Worm (Caenorhabditis elegans) whole organism, L3 larva: ENCODE results near the gene pqn-27.

Experiments used
- R02D3.7 ChIP-seq: fragments of 150-350 bp; optimal IDR thresholded peaks from 2 replicates; lab custom pipeline; 2014; ENCODE audit warnings: missing biosample characterization, missing genetic modification characterization
- ZK546.5 ChIP-seq: sonication (generic microtip); optimal IDR thresholded peaks from 2 replicates; lab custom pipeline; 2017; ENCODE audit warnings: missing biosample characterization, missing genetic modification characterization
- aly-2 ChIP-seq: fragments of 150-350 bp; optimal IDR thresholded peaks from 2 replicates; lab custom pipeline; 2014; ENCODE audit warnings: missing biosample characterization, missing genetic modification characterization
- ama-1 ChIP-seq: fragments of 150-350 bp; optimal IDR thresholded peaks from 2 replicates; lab custom pipeline; 2018
- ceh-16 ChIP-seq: sonication (generic microtip); optimal IDR thresholded peaks from 2 replicates; lab custom pipeline; 2017; ENCODE audit warnings: missing biosample characterization, missing genetic modification characterization
- ceh-28 ChIP-seq: fragments of 150-350 bp; optimal IDR thresholded peaks from 2 replicates; lab custom pipeline; 2014; ENCODE audit warnings: missing biosample characterization, missing genetic modification reagents, missing genetic modification characterization
- ceh-82 ChIP-seq: fragments of 150-350 bp; optimal IDR thresholded peaks from 2 replicates; lab custom pipeline; 2014; ENCODE audit warnings: missing biosample characterization, missing genetic modification characterization
- ceh-9 ChIP-seq: sonication (generic microtip); optimal IDR thresholded peaks from 2 replicates; lab custom pipeline; 2018; ENCODE audit warnings: missing biosample characterization, missing genetic modification characterization
- daf-12 ChIP-seq: fragments of 150-350 bp; optimal IDR thresholded peaks from 2 replicates; lab custom pipeline; 2014; ENCODE audit warnings: missing biosample characterization, missing genetic modification reagents, missing genetic modification characterization
- egl-27 ChIP-seq: sonication (generic microtip); optimal IDR thresholded peaks from 4 replicates; lab custom pipeline; 2017; ENCODE audit warnings: missing biosample characterization, missing genetic modification reagents, missing genetic modification characterization
- egl-5 ChIP-seq: fragments of 150-350 bp; optimal IDR thresholded peaks from 2 replicates; lab custom pipeline; 2017; ENCODE audit warnings: missing biosample characterization, missing genetic modification reagents, missing genetic modification characterization, inconsistent platforms
- elt-1 ChIP-seq: fragments of 150-350 bp; optimal IDR thresholded peaks from 2 replicates; lab custom pipeline; 2014; ENCODE audit warnings: missing biosample characterization, missing genetic modification characterization
- elt-2 ChIP-seq: sonication (generic microtip); optimal IDR thresholded peaks from 2 replicates; lab custom pipeline; 2016; ENCODE audit warnings: missing genetic modification reagents, mild to moderate bottlenecking, missing genetic modification characterization, missing compliant biosample characterization
- elt-3 ChIP-seq, 3 experiments: fragments of 150-350 bp in 1 of 3; sonication (generic microtip) in 2 of 3; optimal IDR thresholded peaks; 2 replicates in 2 of 3; 4 replicates in 1 of 3; lab custom pipeline; 2014 to 2017; ENCODE audit warnings: missing biosample characterization in 3 of 3, missing genetic modification characterization in 3 of 3
- eor-1 ChIP-seq, 2 experiments: fragments of 150-350 bp; optimal IDR thresholded peaks; 2 replicates each; lab custom pipeline; 2014 to 2018; ENCODE audit warnings: missing biosample characterization in 2 of 2, missing genetic modification characterization in 2 of 2
- fkh-10 ChIP-seq: sonication (generic microtip); optimal IDR thresholded peaks from 2 replicates; lab custom pipeline; 2017; ENCODE audit warnings: missing biosample characterization, missing genetic modification reagents, missing genetic modification characterization
- fkh-2 ChIP-seq: fragments of 150-350 bp; optimal IDR thresholded peaks from 2 replicates; lab custom pipeline; 2014; ENCODE audit warnings: missing biosample characterization, missing genetic modification reagents, missing genetic modification characterization
- fos-1 ChIP-seq: fragments of 150-350 bp; optimal IDR thresholded peaks from 2 replicates; lab custom pipeline; 2014; ENCODE audit warnings: missing biosample characterization, missing genetic modification characterization
- hmg-11 ChIP-seq: sonication (generic microtip); optimal IDR thresholded peaks from 2 replicates; lab custom pipeline; 2016; ENCODE audit warnings: missing genetic modification characterization, missing compliant biosample characterization
- jun-1 ChIP-seq: fragments of 150-350 bp; optimal IDR thresholded peaks from 2 replicates; lab custom pipeline; 2014; ENCODE audit warnings: missing biosample characterization, missing genetic modification reagents, missing genetic modification characterization
- lin-15B ChIP-seq: fragments of 150-350 bp; optimal IDR thresholded peaks from 2 replicates; lab custom pipeline; 2014; ENCODE audit warnings: missing biosample characterization, missing genetic modification characterization
- lin-39 ChIP-seq: fragments of 150-350 bp; optimal IDR thresholded peaks from 2 replicates; lab custom pipeline; 2018; ENCODE audit warnings: missing biosample characterization, missing genetic modification reagents, missing genetic modification characterization
- lsy-12 ChIP-seq: sonication (generic microtip); optimal IDR thresholded peaks from 2 replicates; lab custom pipeline; 2016; ENCODE audit warnings: mild to moderate bottlenecking, missing genetic modification characterization, missing compliant biosample characterization
- mdl-1 ChIP-seq: fragments of 150-350 bp; optimal IDR thresholded peaks from 2 replicates; lab custom pipeline; 2014; ENCODE audit warnings: missing biosample characterization, missing genetic modification characterization
- mml-1 ChIP-seq: fragments of 150-350 bp; sonication (generic microtip); optimal IDR thresholded peaks from 3 replicates; lab custom pipeline; 2014; ENCODE audit warnings: missing biosample characterization, missing genetic modification characterization
- nfya-1 ChIP-seq: sonication (generic microtip); optimal IDR thresholded peaks from 2 replicates; lab custom pipeline; 2017; ENCODE audit warnings: missing genetic modification characterization, mild to moderate bottlenecking, missing compliant biosample characterization, antibody characterized with exemption, moderate library complexity; ENCODE audit not compliant: insufficient read depth
- nhr-11 ChIP-seq: fragments of 150-350 bp; optimal IDR thresholded peaks from 2 replicates; lab custom pipeline; 2014; ENCODE audit warnings: missing biosample characterization, missing genetic modification characterization
- nhr-12 ChIP-seq: fragments of 150-350 bp; optimal IDR thresholded peaks from 2 replicates; lab custom pipeline; 2014; ENCODE audit warnings: missing biosample characterization, missing genetic modification characterization
- nhr-23 ChIP-seq: fragments of 150-350 bp; optimal IDR thresholded peaks from 2 replicates; lab custom pipeline; 2014; ENCODE audit warnings: missing biosample characterization, missing genetic modification reagents, missing genetic modification characterization
- nhr-237 ChIP-seq: fragments of 150-350 bp; optimal IDR thresholded peaks from 2 replicates; lab custom pipeline; 2014; ENCODE audit warnings: missing biosample characterization, missing genetic modification characterization
- nhr-25 ChIP-seq: sonication (generic microtip); optimal IDR thresholded peaks from 2 replicates; lab custom pipeline; 2017; ENCODE audit warnings: missing biosample characterization, missing genetic modification characterization
- nhr-28 ChIP-seq: fragments of 150-350 bp; optimal IDR thresholded peaks from 2 replicates; lab custom pipeline; 2014; ENCODE audit warnings: missing biosample characterization, missing genetic modification characterization
- nhr-43 ChIP-seq: sonication (generic microtip); optimal IDR thresholded peaks from 2 replicates; lab custom pipeline; 2016; ENCODE audit warnings: mild to moderate bottlenecking, missing genetic modification characterization, missing compliant biosample characterization; ENCODE audit not compliant: poor library complexity, severe bottlenecking
- nhr-67 ChIP-seq: fragments of 150-350 bp; optimal IDR thresholded peaks from 2 replicates; lab custom pipeline; 2014; ENCODE audit warnings: missing biosample characterization, missing genetic modification characterization
- nhr-76 ChIP-seq: fragments of 150-350 bp; sonication (generic microtip); optimal IDR thresholded peaks from 5 replicates; lab custom pipeline; 2014; ENCODE audit warnings: missing biosample characterization, missing genetic modification characterization
- nhr-77 ChIP-seq: fragments of 150-350 bp; optimal IDR thresholded peaks from 2 replicates; lab custom pipeline; 2014; ENCODE audit warnings: missing biosample characterization, missing genetic modification characterization
- pha-4 ChIP-seq: fragments of 150-350 bp; optimal IDR thresholded peaks from 2 replicates; lab custom pipeline; 2014; ENCODE audit warnings: missing biosample characterization, missing genetic modification reagents, missing genetic modification characterization
- pqm-1 ChIP-seq: fragments of 150-350 bp; optimal IDR thresholded peaks from 2 replicates; lab custom pipeline; 2017; ENCODE audit warnings: missing biosample characterization, missing genetic modification characterization, inconsistent platforms
- sea-2 ChIP-seq: fragments of 150-350 bp; sonication (generic microtip); optimal IDR thresholded peaks from 4 replicates; lab custom pipeline; 2014; ENCODE audit warnings: missing biosample characterization, missing genetic modification reagents, missing genetic modification characterization
- skn-1 ChIP-seq: fragments of 150-350 bp; optimal IDR thresholded peaks from 2 replicates; lab custom pipeline; 2014; ENCODE audit warnings: missing biosample characterization, missing genetic modification characterization
- snpc-4 ChIP-seq: fragments of 150-350 bp; optimal IDR thresholded peaks from 2 replicates; lab custom pipeline; 2014; ENCODE audit warnings: missing biosample characterization, missing genetic modification characterization
- tbx-2 ChIP-seq: sonication (generic microtip); optimal IDR thresholded peaks from 2 replicates; lab custom pipeline; 2016; ENCODE audit warnings: mild to moderate bottlenecking, missing genetic modification characterization, missing compliant biosample characterization
- unc-39 ChIP-seq: sonication (generic microtip); optimal IDR thresholded peaks from 4 replicates; lab custom pipeline; 2017; ENCODE audit warnings: missing biosample characterization, missing genetic modification characterization
- unc-62 ChIP-seq: fragments of 150-350 bp; sonication (generic microtip); optimal IDR thresholded peaks from 4 replicates; lab custom pipeline; 2014; ENCODE audit warnings: missing biosample characterization, missing genetic modification reagents, missing genetic modification characterization
- zag-1 ChIP-seq: fragments of 150-350 bp; optimal IDR thresholded peaks from 2 replicates; lab custom pipeline; 2014; ENCODE audit warnings: missing biosample characterization, missing genetic modification characterization
- ztf-11 ChIP-seq: fragments of 150-350 bp; optimal IDR thresholded peaks from 2 replicates; lab custom pipeline; 2014; ENCODE audit warnings: missing biosample characterization, missing genetic modification characterization
- ztf-4 ChIP-seq: fragments of 150-350 bp; optimal IDR thresholded peaks from 2 replicates; lab custom pipeline; 2014; ENCODE audit warnings: missing biosample characterization, missing genetic modification characterization

Gene pqn-27

DNA sequence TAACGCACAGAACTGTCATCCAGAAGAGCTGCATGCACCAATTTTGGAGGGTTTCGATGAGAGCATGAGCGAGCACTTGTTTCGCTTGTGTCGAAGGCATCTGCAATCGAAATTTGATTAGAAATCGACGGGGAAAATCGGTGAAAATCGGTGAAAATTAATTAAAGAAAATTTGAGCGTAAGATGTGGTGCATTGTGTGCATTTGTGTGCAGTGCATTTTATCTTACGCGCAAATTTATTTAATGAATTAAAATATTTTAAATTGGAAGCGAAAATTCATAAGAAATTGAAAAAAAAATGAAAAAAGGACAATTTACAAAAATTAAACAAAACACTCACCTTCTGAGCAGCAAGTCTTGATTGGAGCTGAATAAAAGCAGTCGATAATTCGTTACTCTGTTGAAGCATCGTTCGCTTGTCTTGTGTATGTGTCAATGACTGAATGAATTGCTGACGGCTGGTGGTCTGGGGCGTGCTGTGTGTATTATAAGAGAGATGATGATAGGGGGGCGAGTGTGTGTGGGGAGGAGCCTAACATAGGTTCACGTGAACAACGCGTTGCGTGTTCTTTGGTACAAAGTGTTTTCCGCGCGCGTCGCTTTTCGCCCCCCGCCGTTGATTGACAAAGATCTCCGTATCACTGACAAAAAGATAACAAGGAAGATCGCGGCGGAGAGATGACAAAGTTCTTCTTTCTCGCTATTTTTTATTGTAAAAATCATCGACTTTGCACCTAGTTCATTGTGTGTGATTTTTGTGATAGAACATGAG is 1.3 kb upstream of the pqn-27 start:
- TF ChIP-seq snpc-4 (tag; lab: Kevin White, UChicago) = peak; percentile 61
- TF ChIP-seq lin-39 (tag; lab: Kevin White, UChicago) = peak; percentile 90
- TF ChIP-seq nhr-76 (tag; lab: Kevin White, UChicago) = no peak
- TF ChIP-seq eor-1 (tag; optimal IDR thresholded peaks at IDR 0.05; lab: Kevin White, UChicago) = no peak
- no peak for TF ChIP-seq daf-12
- no peak for TF ChIP-seq aly-2 (tag; lab: Kevin White, UChicago)
- TF ChIP-seq sea-2 (GFP tag; lab: Kevin White, UChicago) = no peak
- TF ChIP-seq fos-1 (tag; lab: Kevin White, UChicago) = peak; percentile 2
- TF ChIP-seq R02D3.7 = peak; percentile 4
- no peak for TF ChIP-seq zag-1 (tag; lab: Kevin White, UChicago)
- no peak for TF ChIP-seq nhr-12 (tag; lab: Kevin White, UChicago)
- TF ChIP-seq unc-39 (tag; lab: Kevin White, UChicago) = no peak
- peak; percentile 84 for TF ChIP-seq egl-27
- peak; percentile 76 for TF ChIP-seq unc-62 (GFP tag; lab: Kevin White, UChicago)
- peak; percentile 97 for TF ChIP-seq ama-1 (lab: Kevin White, UChicago)
- TF ChIP-seq elt-2 = peak; percentile 97
- TF ChIP-seq nhr-28 (tag; lab: Kevin White, UChicago) = no peak
- peak; percentile 59 for TF ChIP-seq ceh-28 (tag; lab: Kevin White, UChicago)
- peak; percentile 88 for TF ChIP-seq mml-1 (tag; lab: Kevin White, UChicago)
- peak; percentile 22 for TF ChIP-seq lin-15B (tag; lab: Kevin White, UChicago)
- TF ChIP-seq nhr-237 (tag; lab: Kevin White, UChicago) = no peak
- TF ChIP-seq nhr-23 (tag; lab: Kevin White, UChicago) = peak; percentile 82
- peak; percentile 87 for TF ChIP-seq pqm-1 (tag; lab: Kevin White, UChicago)
- TF ChIP-seq ceh-9 (tag; lab: Kevin White, UChicago) = no peak
- TF ChIP-seq lsy-12 (tag; lab: Kevin White, UChicago) = peak; percentile 32
- TF ChIP-seq skn-1 (tag; lab: Kevin White, UChicago) = peak; percentile 81
- no peak for TF ChIP-seq ceh-82 (tag; lab: Kevin White, UChicago)
- TF ChIP-seq ztf-11 = no peak
- peak; percentile 58 for TF ChIP-seq nhr-11 (tag; lab: Kevin White, UChicago)
- no peak for TF ChIP-seq fkh-2
- peak; percentile 7 for TF ChIP-seq hmg-11 (tag; lab: Kevin White, UChicago)
- no peak for TF ChIP-seq ztf-4 (tag; lab: Kevin White, UChicago)
- peak; percentile 84 for TF ChIP-seq nhr-25 (tag; lab: Kevin White, UChicago)
- TF ChIP-seq nhr-43 (tag; lab: Kevin White, UChicago) = peak; percentile 94
- TF ChIP-seq jun-1 (tag; lab: Kevin White, UChicago) = peak; percentile 86
- peak; percentile 70 for TF ChIP-seq elt-1
- TF ChIP-seq elt-3 (tag; optimal IDR thresholded peaks at IDR 0.05; lab: Kevin White, UChicago) = peak in 2 of 3 experiments; percentile 5 to 89
- peak; percentile 75 for TF ChIP-seq mdl-1 (tag; lab: Kevin White, UChicago)
- TF ChIP-seq pha-4 = peak; percentile 19
- no peak for TF ChIP-seq nhr-77
- no peak for TF ChIP-seq nhr-67 (tag; lab: Kevin White, UChicago)
- TF ChIP-seq nfya-1 (tag; lab: Kevin White, UChicago) = peak; percentile 74
- TF ChIP-seq egl-5 (tag; lab: Kevin White, UChicago) = no peak
- TF ChIP-seq fkh-10 = no peak
- peak; percentile 37 for TF ChIP-seq tbx-2 (tag; lab: Kevin White, UChicago)
- TF ChIP-seq ceh-16 (tag; lab: Kevin White, UChicago) = no peak
- TF ChIP-seq ZK546.5 (tag; lab: Kevin White, UChicago) = no peak
